Fruit fly (Drosophila melanogaster) whole organism, pupa: Measurements from ENCODE around the gene CG31269.

Experiments
- CG14655 ChIP-seq: fragments of 200-800 bp; sonication (Bioruptor generic); optimal IDR thresholded peaks from 3 replicates; lab custom pipeline; 2017; ENCODE audit warnings: mild to moderate bottlenecking, missing biosample characterization, missing genetic modification reagents, missing genetic modification characterization
- CG17806 ChIP-seq: fragments of 200-800 bp; sonication (Bioruptor generic); optimal IDR thresholded peaks from 2 replicates; lab custom pipeline; 2018; ENCODE audit warnings: missing biosample characterization, mild to moderate bottlenecking, missing genetic modification characterization, moderate library complexity
- CG32121 ChIP-seq: fragments of 200-800 bp; sonication (Bioruptor generic); IDR thresholded peaks from 2 replicates; pipeline ENCODE4 v1.3.6; 2022; ENCODE audit warnings: missing biosample characterization, missing genetic modification characterization
- CG34367 ChIP-seq: fragments of 200-800 bp; sonication (Bioruptor generic); optimal IDR thresholded peaks from 2 replicates; lab custom pipeline; 2018; ENCODE audit warnings: missing biosample characterization, mild to moderate bottlenecking, missing genetic modification characterization
- CG4496 ChIP-seq: fragments of 200-800 bp; sonication (Bioruptor generic); IDR thresholded peaks from 3 replicates; pipeline ENCODE4 v1.3.6; 2022; ENCODE audit warnings: missing biosample characterization, missing genetic modification characterization
- fd96Ca ChIP-seq: fragments of 200-800 bp; sonication (Bioruptor generic); IDR thresholded peaks from 3 replicates; pipeline ENCODE4 v1.3.6; 2022; ENCODE audit warnings: missing biosample characterization, missing genetic modification characterization

DNA sequence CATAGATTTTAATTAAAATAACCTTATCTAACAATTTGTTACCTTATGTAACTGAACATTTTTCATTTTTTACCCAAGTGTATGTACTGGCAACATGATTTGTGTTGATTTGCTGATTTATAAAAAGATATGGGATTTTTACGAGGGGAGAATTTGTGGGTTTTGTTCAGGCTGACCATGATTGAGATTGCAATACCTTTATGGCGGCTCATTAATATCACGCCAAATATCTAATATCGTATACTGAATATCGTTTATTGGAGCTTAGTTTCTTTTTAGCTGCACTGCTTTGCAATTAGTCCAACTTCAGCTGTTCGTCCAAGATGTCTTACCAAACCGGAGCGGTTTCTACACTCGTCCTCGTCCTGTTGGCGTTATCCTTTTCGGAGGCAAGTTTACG, 7.0 kb downstream of the CG31269 start, which contains the start of gene CG31267:
- TF ChIP-seq CG14655 (GFP tag; lab: Kevin White, UChicago) (no peak), CG32121 (GFP tag; lab: Robert Waterston, UW) (no peak), CG17806 (tag; lab: Kevin White, UChicago) (no peak), fd96Ca (no peak), CG34367 (no peak), CG4496 (GFP tag; lab: Robert Waterston, UW) (no peak)
